Fruit fly (Drosophila melanogaster) ovary, adult (tissue): Measurements from ENCODE around the gene unc-13.
A peak's percentile ranks its signal among the peaks of the same experiment; 100 is the strongest.
"Not testable (repeated sequence)": the region's sequence is repeated elsewhere in the genome, so short reads cannot be mapped to it uniquely, and the experiment has no call there.

Experiments used
- CG17801 ChIP-seq: fragments of 200-800 bp; optimal IDR thresholded peaks from 2 replicates; lab custom pipeline; 2019; ENCODE audit warnings: missing biosample characterization, mild to moderate bottlenecking, missing genetic modification characterization, moderate library complexity; ENCODE audit not compliant: partially characterized antibody

unc-13 gene

dm6 chr4:912231-912630 is at the start of gene unc-13:
TSS of gene unc-13 (minus strand) at chr4:912331.
- TF ChIP-seq CG17801: not testable (repeated sequence)

dm6 chr4:961045-961576 is 49.0 kb upstream of the unc-13 start:
- no peak for TF ChIP-seq CG17801

- TF ChIP-seq CG17801: no peak
Measured at dm6 chr4:959921-960536, 47.9 kb upstream of the unc-13 start.

DNA sequence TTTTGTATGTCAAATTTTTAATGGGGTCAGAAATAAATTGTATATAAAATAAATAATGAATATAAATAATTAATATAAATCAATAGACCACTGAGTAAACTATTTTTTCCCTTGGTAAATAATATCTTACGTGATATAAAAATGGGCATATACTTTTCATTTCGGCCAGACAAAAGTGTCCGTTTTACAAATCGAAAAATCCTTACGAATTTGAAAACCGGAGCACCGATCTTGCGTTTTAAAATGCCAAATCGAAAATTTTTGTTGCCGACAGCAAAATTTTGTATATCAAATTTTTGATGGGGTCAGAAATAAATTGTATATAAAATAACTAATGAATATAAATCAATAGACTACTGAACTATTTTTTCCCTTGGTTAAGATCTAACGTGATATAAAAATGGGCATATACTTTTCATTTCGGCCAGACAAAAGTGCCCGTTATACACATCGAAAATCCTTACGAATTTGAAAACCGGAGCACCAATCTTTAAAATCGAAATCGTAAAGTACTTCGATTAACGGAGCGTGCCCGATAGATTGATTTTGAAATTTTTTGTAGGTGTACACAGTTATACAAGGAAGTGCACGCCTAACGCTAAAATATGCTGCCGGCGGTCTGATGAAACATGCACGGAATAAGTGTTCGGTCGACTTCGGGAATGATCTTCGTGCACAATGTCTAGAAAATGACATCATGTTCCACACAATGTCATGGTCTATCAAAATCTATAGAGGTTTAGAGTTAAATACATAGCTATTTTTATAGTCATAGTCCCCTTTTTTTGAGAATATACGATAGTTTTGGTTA is 47.2 kb upstream of the unc-13 start:
- TF ChIP-seq CG17801: no peak

DNA sequence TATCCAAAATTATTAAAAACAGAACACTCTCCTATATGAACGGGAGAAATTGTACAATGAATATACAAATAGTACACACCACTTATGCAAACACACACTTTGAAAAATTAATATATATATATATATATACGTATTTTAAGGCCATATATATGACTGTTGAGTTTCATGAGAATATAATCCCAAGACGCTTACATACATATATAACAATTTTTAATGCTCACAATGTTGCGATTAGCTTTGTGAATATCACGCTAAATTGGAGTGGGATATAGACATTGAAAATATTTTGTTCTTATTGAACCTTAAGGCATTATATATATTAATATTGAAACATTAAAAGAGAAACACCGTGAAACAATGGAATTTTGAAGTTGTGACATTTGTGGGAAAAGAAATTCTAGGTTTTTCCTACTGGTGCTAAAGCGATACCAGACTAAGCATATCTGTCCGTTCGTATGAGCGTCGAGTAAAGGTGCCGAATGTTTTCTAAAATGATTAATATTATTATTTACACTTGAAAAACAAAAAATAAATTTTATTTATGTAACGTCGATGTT is 46.0 kb upstream of the unc-13 start, which contains the start of gene 4E-T:
Gene 4E-T (minus strand): TSS at position 300 of the 557 bp plus-strand sequence.
- peak; percentile 47 for TF ChIP-seq CG17801

DNA sequence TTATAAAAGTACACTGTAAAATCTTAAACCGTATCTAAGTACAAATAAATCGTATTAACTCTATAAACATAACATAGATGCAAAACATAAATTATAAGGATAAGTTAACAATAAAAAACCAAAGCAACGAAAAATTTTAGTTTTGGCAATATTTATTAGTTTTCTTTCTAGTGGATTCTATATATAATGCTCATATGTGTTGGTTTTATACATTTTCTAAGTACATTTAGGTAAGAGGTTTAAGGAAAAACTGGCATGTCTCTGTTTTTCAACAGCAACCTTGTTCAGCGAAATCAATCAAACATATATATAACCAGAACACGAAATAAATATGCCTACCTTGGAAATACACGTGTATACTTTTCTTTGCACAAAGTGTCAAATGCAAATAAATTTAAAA is 37.2 kb upstream of the unc-13 start:
- no peak for TF ChIP-seq CG17801

DNA sequence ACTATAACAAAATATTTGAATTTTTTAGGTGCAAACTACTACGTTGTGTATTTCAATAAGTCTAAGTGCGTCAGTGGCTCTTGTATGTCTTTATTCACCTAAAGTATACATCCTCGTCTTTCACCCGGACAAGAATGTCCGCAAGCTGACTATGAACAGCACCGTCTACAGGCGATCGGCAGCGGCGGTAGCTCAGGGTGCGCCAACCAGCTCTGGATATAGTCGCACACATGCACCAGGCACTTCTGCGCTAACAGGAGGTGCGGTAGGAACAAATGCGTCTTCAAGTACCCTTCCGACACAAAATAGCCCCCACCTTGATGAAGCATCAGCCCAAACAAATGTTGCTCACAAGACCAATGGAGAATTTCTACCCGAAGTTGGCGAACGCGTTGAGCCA is 34.1 kb upstream of the unc-13 start:
- TF ChIP-seq CG17801: no peak

dm6 chr4:944354-944753 is 32.2 kb upstream of the unc-13 start:
- no peak for TF ChIP-seq CG17801

DNA sequence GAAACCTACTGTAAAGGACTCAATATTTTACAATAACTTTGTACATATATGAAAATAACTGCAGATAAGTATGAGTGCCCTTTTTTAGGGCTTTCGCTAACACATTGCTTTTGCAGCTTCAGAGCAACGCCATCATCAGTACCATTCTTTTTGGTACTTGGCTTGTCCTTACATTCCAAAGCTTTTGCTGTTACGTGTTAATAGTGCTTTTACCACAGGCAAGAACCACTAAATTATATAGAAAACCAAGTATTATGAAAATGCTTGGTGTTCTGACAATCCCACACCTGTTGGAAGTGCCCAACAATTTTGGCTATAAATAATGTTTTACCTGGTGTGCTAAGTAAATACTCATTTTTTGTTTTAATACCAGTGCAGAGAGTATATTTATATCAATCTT is 25.0 kb upstream of the unc-13 start:
- no peak for TF ChIP-seq CG17801

DNA sequence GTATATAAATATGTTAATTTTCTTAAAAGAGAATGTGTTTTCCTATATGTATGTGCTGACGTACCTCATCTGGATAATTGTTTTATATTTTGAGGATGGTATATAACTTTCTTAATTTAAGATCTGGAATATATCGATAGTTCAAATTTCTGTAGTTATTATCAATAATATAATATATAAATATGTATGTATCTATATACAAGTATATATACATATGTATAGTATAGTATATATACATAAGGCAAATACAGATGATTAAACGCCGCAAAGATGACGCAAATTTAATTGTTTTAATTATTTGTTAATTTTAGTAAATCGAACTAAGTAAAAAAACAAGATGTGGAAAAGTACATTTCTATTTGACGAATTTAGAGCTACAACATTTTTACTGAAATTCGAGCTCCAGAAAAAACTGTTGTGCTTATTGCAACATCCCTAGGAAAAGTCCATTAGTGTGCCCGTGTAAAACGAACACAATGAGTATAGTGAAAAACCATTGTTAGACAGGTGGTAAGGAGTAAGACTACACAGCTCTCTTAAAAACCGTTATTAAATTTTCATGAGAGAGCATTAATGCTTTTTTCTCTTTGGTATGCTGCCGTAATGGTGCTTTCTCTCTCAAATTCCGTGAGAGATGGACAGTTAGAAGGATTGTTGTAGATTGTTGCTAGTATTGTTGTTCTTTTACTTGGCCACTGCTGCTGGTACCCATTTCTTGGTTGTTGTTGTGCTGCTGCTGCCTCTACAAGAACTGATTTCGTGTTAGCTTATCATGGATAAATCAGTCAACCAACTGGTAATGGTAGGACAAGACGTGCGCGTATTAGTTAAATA is 24.1 kb upstream of the unc-13 start, which contains the start of gene mGluR:
Gene mGluR (plus strand): TSS at position 784 of the 834 bp plus-strand sequence.
- no peak for TF ChIP-seq CG17801

dm6 chr4:930311-931198 is 18.4 kb upstream of the unc-13 start, which contains the start of gene eIF4G1:
TSS of gene eIF4G1 (minus strand) at chr4:930715.
- TF ChIP-seq CG17801: no peak

DNA sequence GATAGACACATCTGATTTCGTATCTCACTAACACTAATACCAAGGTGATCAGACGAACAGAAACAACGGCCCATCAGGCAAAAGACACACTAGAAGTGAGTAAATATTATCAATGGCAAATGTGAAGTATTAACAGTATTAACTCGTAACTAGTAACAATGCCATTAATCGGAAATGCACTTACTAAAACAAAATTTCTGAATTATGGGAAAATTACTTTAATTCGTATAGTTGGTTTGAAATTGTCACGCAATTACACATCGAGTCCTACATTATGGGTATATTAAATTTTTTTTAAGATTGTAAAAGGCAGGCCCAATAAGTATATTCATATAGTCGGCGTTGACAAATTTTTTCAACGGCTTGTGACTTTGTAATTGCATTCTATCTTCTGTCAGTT is 10.5 kb upstream of the unc-13 start:
- no peak for TF ChIP-seq CG17801

dm6 chr4:909134-909533 is 3.0 kb downstream of the unc-13 start:
- no peak for TF ChIP-seq CG17801

DNA sequence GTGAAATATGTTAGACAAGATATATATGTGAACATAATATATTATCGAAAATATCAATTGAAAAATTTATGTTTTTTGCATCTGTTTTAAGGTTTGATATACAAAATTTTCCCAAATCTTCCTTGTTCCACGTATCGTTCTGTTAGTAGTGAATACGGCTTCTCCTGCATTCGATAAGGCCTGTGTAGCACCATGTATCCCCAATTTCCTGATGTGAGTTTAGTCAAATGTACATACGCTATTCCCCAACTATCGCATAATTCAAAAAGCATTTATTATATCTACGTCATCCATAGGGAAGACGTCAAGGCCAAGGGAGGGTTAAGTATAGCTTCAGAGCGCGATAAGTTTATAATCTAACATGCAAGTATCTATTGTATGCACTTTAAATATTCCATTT is 7.5 kb downstream of the unc-13 start:
- no peak for TF ChIP-seq CG17801

- no peak for TF ChIP-seq CG17801
Measured at dm6 chr4:896134-896533, 16.0 kb downstream of the unc-13 start.
